Fruit fly (Drosophila melanogaster): ENCODE measurements around the gene Prps.

The Prps gene

dm6 chr3L:9704162-9704748 is 7.8 kb upstream of the Prps start, which contains the start of gene CG16711 (continued):
- TF ChIP-seq CG42726 (GFP tag; IDR thresholded peaks at IDR 0.05; ENCODE audit: partially characterized antibody): peak; percentile 94
- no peak for TF ChIP-seq CG14050 (GFP tag; IDR thresholded peaks at IDR 0.05)
- TF ChIP-seq CG11723 (GFP tag; optimal IDR thresholded peaks at IDR 0.05): no peak
- no peak for TF ChIP-seq Mad (GFP tag; optimal IDR thresholded peaks at IDR 0.05)
- no peak for TF ChIP-seq ab (GFP tag; optimal IDR thresholded peaks at IDR 0.05)
- no peak for TF ChIP-seq Ets65A (GFP tag)
- no peak for TF ChIP-seq CG7556 (GFP tag; optimal IDR thresholded peaks at IDR 0.05)
- no peak for TF ChIP-seq CG18476 (GFP tag; optimal IDR thresholded peaks at IDR 0.05)
- TF ChIP-seq az2 (GFP tag; optimal IDR thresholded peaks at IDR 0.05): no peak
- no peak for TF ChIP-seq fd3F (GFP tag; optimal IDR thresholded peaks at IDR 0.05)
- TF ChIP-seq CG12104 (GFP tag; optimal IDR thresholded peaks at IDR 0.05): no peak
- TF ChIP-seq trh (GFP tag; optimal IDR thresholded peaks at IDR 0.05): no peak
- TF ChIP-seq CG14667 (GFP tag; IDR thresholded peaks at IDR 0.05): no peak
- no peak for TF ChIP-seq MTF-1 (GFP tag; optimal IDR thresholded peaks at IDR 0.05; ENCODE audit: borderline replicate concordance)
- TF ChIP-seq inv (GFP tag; IDR thresholded peaks at IDR 0.05; ENCODE audit: partially characterized antibody): peak; percentile 89
- no peak for TF ChIP-seq caup (GFP tag; optimal IDR thresholded peaks at IDR 0.05; ENCODE audit: severe bottlenecking)
- no peak for TF ChIP-seq CTCF (GFP tag; optimal IDR thresholded peaks at IDR 0.05)
- TF ChIP-seq lov (optimal IDR thresholded peaks at IDR 0.05): no peak
- TF ChIP-seq lov (GFP tag; IDR thresholded peaks at IDR 0.05): no peak
- TF ChIP-seq mirr (GFP tag; optimal IDR thresholded peaks at IDR 0.05): no peak
- TF ChIP-seq slou (GFP tag; optimal IDR thresholded peaks at IDR 0.05): no peak
- TF ChIP-seq CG32532 (GFP tag; IDR thresholded peaks at IDR 0.05): no peak
- TF ChIP-seq CG4707 (GFP tag; optimal IDR thresholded peaks at IDR 0.05): no peak
- 0 out of 3 replicates have a peak, but pooled peaks have one; percentile 21 for TF ChIP-seq zfh1 (GFP tag; IDR thresholded peaks at IDR 0.05)
- TF ChIP-seq odd (GFP tag; optimal IDR thresholded peaks at IDR 0.05): no peak
- TF ChIP-seq prd (optimal IDR thresholded peaks at IDR 0.05): no peak
- TF ChIP-seq prd (GFP tag; IDR thresholded peaks at IDR 0.05): no peak
- no peak for TF ChIP-seq Abd-B (GFP tag; optimal IDR thresholded peaks at IDR 0.05)
- no peak for TF ChIP-seq bcd (GFP tag; optimal IDR thresholded peaks at IDR 0.05)
- peak; percentile 89 for TF ChIP-seq Doc3 (GFP tag; IDR thresholded peaks at IDR 0.05; ENCODE audit: partially characterized antibody)
- no peak for TF ChIP-seq CG11398 (GFP tag; optimal IDR thresholded peaks at IDR 0.05)
- TF ChIP-seq CG15073 (GFP tag; optimal IDR thresholded peaks at IDR 0.05): no peak
- TF ChIP-seq CG3847 (GFP tag; IDR thresholded peaks at IDR 0.05): no peak
- no peak for TF ChIP-seq fd64A (GFP tag; optimal IDR thresholded peaks at IDR 0.05)
- TF ChIP-seq NFAT (GFP tag; IDR thresholded peaks at IDR 0.05): no peak
- no peak for TF ChIP-seq gem (tag; optimal IDR thresholded peaks at IDR 0.05)
- peak; percentile 87 for TF ChIP-seq BEAF-32 (GFP tag; optimal IDR thresholded peaks at IDR 0.05)
- TF ChIP-seq Nf-YC (tag; optimal IDR thresholded peaks at IDR 0.05): peak; percentile 97
- TF ChIP-seq ara (GFP tag; IDR thresholded peaks at IDR 0.05): no peak
- no peak for TF ChIP-seq Dip3 (GFP tag; optimal IDR thresholded peaks at IDR 0.05)
- no peak for TF ChIP-seq CkIIα-i1 (GFP tag; IDR thresholded peaks at IDR 0.05)
- no peak for TF ChIP-seq CG10979 (tag; optimal IDR thresholded peaks at IDR 0.05)
- TF ChIP-seq dan (GFP tag; IDR thresholded peaks at IDR 0.05): no peak
- no peak for TF ChIP-seq B-H2 (GFP tag; optimal IDR thresholded peaks at IDR 0.05)
- TF ChIP-seq yki (optimal IDR thresholded peaks at IDR 0.05): no peak
- no peak for TF ChIP-seq bsh (GFP tag; optimal IDR thresholded peaks at IDR 0.05)
- no peak for TF ChIP-seq CG7928 (GFP tag; optimal IDR thresholded peaks at IDR 0.05)
- no peak for TF ChIP-seq Hr51 (GFP tag; optimal IDR thresholded peaks at IDR 0.05)
- peak; percentile 96 for TF ChIP-seq CG34224 (GFP tag; IDR thresholded peaks at IDR 0.05; ENCODE audit: partially characterized antibody)
- TF ChIP-seq Adf1 (GFP tag; IDR thresholded peaks at IDR 0.05): no peak; the same call in 1 of the 2 replicates
- TF ChIP-seq Ravus (GFP tag; IDR thresholded peaks at IDR 0.05): no peak
- peak; percentile 63 for TF ChIP-seq CG4617 (GFP tag; optimal IDR thresholded peaks at IDR 0.05; ENCODE audit: borderline replicate concordance)

All from whole organism, embryonic.